Fruit fly (Drosophila melanogaster) whole organism, embryonic: ENCODE data around the gene CG5697.

Experiments used
- Bdp1 ChIP-seq: fragments of 200-800 bp; sonication (Bioruptor generic); optimal IDR thresholded peaks from 3 replicates; lab custom pipeline; 2016; ENCODE audit warnings: missing biosample characterization, missing genetic modification characterization
- Blimp-1 ChIP-seq: fragments of 200-800 bp; sonication (Bioruptor generic); optimal IDR thresholded peaks from 3 replicates; lab custom pipeline; 2018; ENCODE audit warnings: missing biosample characterization, missing genetic modification characterization, mild to moderate bottlenecking, moderate library complexity, missing genetic modification reagents
- CG10462 ChIP-seq: fragments of 200-800 bp; sonication (Bioruptor generic); optimal IDR thresholded peaks from 2 replicates; lab custom pipeline; 2016; ENCODE audit warnings: missing biosample characterization, missing genetic modification characterization
- CG11093 ChIP-seq: fragments of 200-800 bp; sonication (Bioruptor generic); IDR thresholded peaks from 3 replicates; pipeline ENCODE4 v1.3.6; 2022; ENCODE audit warnings: missing biosample characterization, missing genetic modification characterization
- CG11695 ChIP-seq: fragments of 200-800 bp; sonication (Bioruptor generic); IDR thresholded peaks from 3 replicates; pipeline ENCODE4 v1.3.6; 2022; ENCODE audit warnings: missing biosample characterization, missing genetic modification characterization
- CG12659 ChIP-seq: fragments of 200-800 bp; sonication (Bioruptor generic); optimal IDR thresholded peaks from 3 replicates; lab custom pipeline; 2017; ENCODE audit warnings: mild to moderate bottlenecking, missing biosample characterization, missing genetic modification reagents, missing genetic modification characterization
- CG12769 ChIP-seq: fragments of 200-800 bp; sonication (Bioruptor generic); optimal IDR thresholded peaks from 2 replicates; lab custom pipeline; 2019; ENCODE audit warnings: missing biosample characterization, mild to moderate bottlenecking, missing genetic modification characterization, moderate library complexity
- CG13424 ChIP-seq: fragments of 200-800 bp; sonication (Bioruptor generic); optimal IDR thresholded peaks from 2 replicates; lab custom pipeline; 2019; ENCODE audit warnings: missing biosample characterization, mild to moderate bottlenecking, missing genetic modification characterization, moderate library complexity
- CG13775 ChIP-seq: fragments of 200-800 bp; sonication (Bioruptor generic); optimal IDR thresholded peaks from 3 replicates; lab custom pipeline; 2017; ENCODE audit warnings: missing biosample characterization, mild to moderate bottlenecking, missing genetic modification characterization
- CG15269 ChIP-seq: fragments of 200-800 bp; sonication (Bioruptor generic); optimal IDR thresholded peaks from 2 replicates; lab custom pipeline; 2018; ENCODE audit warnings: missing biosample characterization, mild to moderate bottlenecking, missing genetic modification characterization, moderate library complexity
- CG16815 ChIP-seq: fragments of 200-800 bp; sonication (Bioruptor generic); optimal IDR thresholded peaks from 3 replicates; lab custom pipeline; 2017; ENCODE audit warnings: missing biosample characterization, mild to moderate bottlenecking, missing genetic modification characterization
- CG17568 ChIP-seq: fragments of 200-800 bp; sonication (Bioruptor generic); optimal IDR thresholded peaks from 2 replicates; lab custom pipeline; 2018; ENCODE audit warnings: missing biosample characterization, mild to moderate bottlenecking, missing genetic modification characterization, moderate library complexity
- CG17829 ChIP-seq: fragments of 200-800 bp; optimal IDR thresholded peaks from 2 replicates; lab custom pipeline; 2019; ENCODE audit warnings: missing biosample characterization, mild to moderate bottlenecking, missing genetic modification characterization, moderate library complexity
- CG1832 ChIP-seq: fragments of 200-800 bp; sonication (Bioruptor generic); optimal IDR thresholded peaks from 2 replicates; lab custom pipeline; 2017; ENCODE audit warnings: missing biosample characterization, mild to moderate bottlenecking, missing genetic modification characterization, inconsistent platforms
- CG2129 ChIP-seq: fragments of 200-800 bp; sonication (Bioruptor generic); IDR thresholded peaks from 2 replicates; pipeline ENCODE4 v1.3.6; 2022; ENCODE audit warnings: missing biosample characterization, missing genetic modification characterization; ENCODE audit not compliant: partially characterized antibody
- CG3995 ChIP-seq: fragments of 200-800 bp; sonication (Bioruptor generic); optimal IDR thresholded peaks from 3 replicates; lab custom pipeline; 2016; ENCODE audit warnings: missing biosample characterization, missing genetic modification characterization
- CG6272 ChIP-seq: fragments of 200-800 bp; sonication (Bioruptor generic); IDR thresholded peaks from 2 replicates; pipeline ENCODE4 v1.3.6; 2022; ENCODE audit warnings: missing biosample characterization, missing genetic modification characterization
- CG7357 ChIP-seq: fragments of 200-800 bp; sonication (Bioruptor generic); IDR thresholded peaks from 3 replicates; pipeline ENCODE4 v1.3.6; 2022; ENCODE audit warnings: missing biosample characterization, missing genetic modification characterization
- CG7987 ChIP-seq: fragments of 200-800 bp; sonication (Bioruptor generic); optimal IDR thresholded peaks from 2 replicates; lab custom pipeline; 2018; ENCODE audit warnings: missing biosample characterization, mild to moderate bottlenecking, missing genetic modification characterization, moderate library complexity
- CkIIα-i1 ChIP-seq: fragments of 200-800 bp; sonication (Bioruptor generic); IDR thresholded peaks from 2 replicates; pipeline ENCODE4 v1.3.6; 2022; ENCODE audit warnings: missing biosample characterization, missing genetic modification characterization
- Dref ChIP-seq: fragments of 200-800 bp; sonication (Bioruptor generic); IDR thresholded peaks from 2 replicates; pipeline ENCODE4 v1.3.6; 2022; ENCODE audit warnings: missing biosample characterization, missing genetic modification characterization
- Gsc ChIP-seq: fragments of 200-800 bp; sonication (Bioruptor generic); IDR thresholded peaks from 2 replicates; pipeline ENCODE4 v1.3.6; 2022; ENCODE audit warnings: missing biosample characterization, missing genetic modification characterization
- Hr51 ChIP-seq, 2 experiments: fragments of 200-800 bp; sonication (Bioruptor generic); optimal IDR thresholded peaks; 2 replicates in 1 of 2; 3 replicates in 1 of 2; lab custom pipeline; 2016 to 2018; ENCODE audit warnings: missing biosample characterization in 2 of 2, missing genetic modification characterization in 2 of 2, mild to moderate bottlenecking in 1 of 2, moderate library complexity in 1 of 2
- Jarid2 ChIP-seq: fragments of 200-800 bp; sonication (Bioruptor generic); optimal IDR thresholded peaks from 3 replicates; lab custom pipeline; 2017; ENCODE audit warnings: mild to moderate bottlenecking, missing biosample characterization, missing genetic modification reagents, missing genetic modification characterization
- Lhr ChIP-seq: fragments of 200-800 bp; sonication (Bioruptor generic); optimal IDR thresholded peaks from 3 replicates; lab custom pipeline; 2017; ENCODE audit warnings: mild to moderate bottlenecking, missing biosample characterization, missing genetic modification reagents, missing genetic modification characterization
- NFAT ChIP-seq: fragments of 200-800 bp; sonication (Bioruptor generic); IDR thresholded peaks from 2 replicates; pipeline ENCODE4 v1.3.6; 2022; ENCODE audit warnings: missing biosample characterization, missing genetic modification characterization
- PHDP ChIP-seq: fragments of 200-800 bp; sonication (Bioruptor generic); optimal IDR thresholded peaks from 3 replicates; lab custom pipeline; 2018; ENCODE audit warnings: missing biosample characterization, mild to moderate bottlenecking, missing genetic modification characterization, moderate library complexity
- Pdp1 ChIP-seq, 2 experiments: fragments of 200-800 bp; sonication (Bioruptor generic); optimal IDR thresholded peaks; 3 replicates each; lab custom pipeline; 2016; ENCODE audit warnings: missing biosample characterization in 2 of 2, missing genetic modification characterization in 2 of 2, mild to moderate bottlenecking in 1 of 2, moderate library complexity in 1 of 2
- Ptx1 ChIP-seq: fragments of 200-800 bp; sonication (Bioruptor generic); IDR thresholded peaks from 2 replicates; pipeline ENCODE4 v1.3.6; 2022; ENCODE audit warnings: missing biosample characterization, missing genetic modification characterization
- TFAM ChIP-seq: fragments of 200-800 bp; sonication (Bioruptor generic); optimal IDR thresholded peaks from 2 replicates; lab custom pipeline; 2017; ENCODE audit warnings: missing biosample characterization, missing genetic modification characterization, inconsistent platforms
- Taf1 ChIP-seq: fragments of 200-800 bp; sonication (Bioruptor generic); IDR thresholded peaks from 2 replicates; pipeline ENCODE4 v1.3.6; 2022; ENCODE audit warnings: missing biosample characterization, missing genetic modification characterization
- Tbp ChIP-seq: fragments of >200 bp; optimal IDR thresholded peaks from 2 replicates; lab custom pipeline; 2018; ENCODE audit warnings: missing biosample characterization, missing genetic modification characterization
- ac ChIP-seq: fragments of 200-800 bp; sonication (Bioruptor generic); optimal IDR thresholded peaks from 3 replicates; lab custom pipeline; 2017; ENCODE audit warnings: missing biosample characterization, mild to moderate bottlenecking, missing genetic modification characterization
- ap ChIP-seq: fragments of 200-800 bp; sonication (Bioruptor generic); IDR thresholded peaks from 2 replicates; pipeline ENCODE4 v1.3.6; 2022; ENCODE audit warnings: missing biosample characterization, missing genetic modification characterization
- ato ChIP-seq: fragments of 200-800 bp; sonication (Bioruptor generic); IDR thresholded peaks from 2 replicates; pipeline ENCODE4 v1.3.6; 2022; ENCODE audit warnings: missing biosample characterization, missing genetic modification characterization; ENCODE audit not compliant: partially characterized antibody
- bbx ChIP-seq: fragments of 200-800 bp; sonication (Bioruptor generic); IDR thresholded peaks from 2 replicates; pipeline ENCODE4 v1.3.6; 2022; ENCODE audit warnings: missing biosample characterization, missing genetic modification characterization; ENCODE audit not compliant: partially characterized antibody
- caup ChIP-seq: fragments of 200-800 bp; sonication (Bioruptor generic); optimal IDR thresholded peaks from 3 replicates; lab custom pipeline; 2017; ENCODE audit warnings: missing biosample characterization, mild to moderate bottlenecking, missing genetic modification characterization, moderate library complexity; ENCODE audit not compliant: severe bottlenecking
- ewg ChIP-seq: fragments of 200-800 bp; sonication (Bioruptor generic); optimal IDR thresholded peaks from 3 replicates; lab custom pipeline; 2017; ENCODE audit warnings: mild to moderate bottlenecking, missing biosample characterization, missing genetic modification reagents, missing genetic modification characterization
- gfzf ChIP-seq: fragments of 200-800 bp; sonication (Bioruptor generic); optimal IDR thresholded peaks from 2 replicates; lab custom pipeline; 2016; ENCODE audit warnings: missing biosample characterization, mild to moderate bottlenecking, missing genetic modification characterization, moderate library complexity
- ken ChIP-seq: fragments of 200-800 bp; sonication (Bioruptor generic); IDR thresholded peaks from 3 replicates; pipeline ENCODE4 v1.3.6; 2022; ENCODE audit warnings: missing biosample characterization, missing genetic modification characterization
- knrl ChIP-seq: fragments of 200-800 bp; sonication (Bioruptor generic); IDR thresholded peaks from 3 replicates; pipeline ENCODE4 v1.3.6; 2022; ENCODE audit warnings: missing biosample characterization, missing genetic modification characterization; ENCODE audit not compliant: partially characterized antibody
- mirr ChIP-seq: fragments of 200-800 bp; sonication (Bioruptor generic); optimal IDR thresholded peaks from 3 replicates; lab custom pipeline; 2018; ENCODE audit warnings: missing biosample characterization, mild to moderate bottlenecking, missing genetic modification characterization
- otp ChIP-seq: fragments of 200-800 bp; sonication (Bioruptor generic); IDR thresholded peaks from 3 replicates; pipeline ENCODE4, ENCODE4 v1.3.6; 2022; ENCODE audit warnings: missing biosample characterization, missing genetic modification characterization
- pb ChIP-seq: fragments of 200-800 bp; sonication (Bioruptor generic); optimal IDR thresholded peaks from 3 replicates; lab custom pipeline; 2016; ENCODE audit warnings: missing biosample characterization, missing genetic modification characterization
- pita ChIP-seq: fragments of 200-800 bp; sonication (Bioruptor generic); optimal IDR thresholded peaks from 2 replicates; lab custom pipeline; 2017; ENCODE audit warnings: missing biosample characterization, mild to moderate bottlenecking, missing genetic modification characterization
- sens ChIP-seq: fragments of 200-800 bp; sonication (Bioruptor generic); peaks from one replicate; lab custom pipeline; 2016; ENCODE audit warnings: missing biosample characterization, missing genetic modification characterization
- so ChIP-seq: fragments of 200-800 bp; sonication (Bioruptor generic); IDR thresholded peaks from 3 replicates; pipeline ENCODE4 v1.3.6; 2022; ENCODE audit warnings: missing biosample characterization, missing genetic modification characterization
- usp ChIP-seq: fragments of >200 bp; optimal IDR thresholded peaks from 2 replicates; lab custom pipeline; 2017; ENCODE audit warnings: missing biosample characterization, missing genetic modification characterization

Gene CG5697

DNA sequence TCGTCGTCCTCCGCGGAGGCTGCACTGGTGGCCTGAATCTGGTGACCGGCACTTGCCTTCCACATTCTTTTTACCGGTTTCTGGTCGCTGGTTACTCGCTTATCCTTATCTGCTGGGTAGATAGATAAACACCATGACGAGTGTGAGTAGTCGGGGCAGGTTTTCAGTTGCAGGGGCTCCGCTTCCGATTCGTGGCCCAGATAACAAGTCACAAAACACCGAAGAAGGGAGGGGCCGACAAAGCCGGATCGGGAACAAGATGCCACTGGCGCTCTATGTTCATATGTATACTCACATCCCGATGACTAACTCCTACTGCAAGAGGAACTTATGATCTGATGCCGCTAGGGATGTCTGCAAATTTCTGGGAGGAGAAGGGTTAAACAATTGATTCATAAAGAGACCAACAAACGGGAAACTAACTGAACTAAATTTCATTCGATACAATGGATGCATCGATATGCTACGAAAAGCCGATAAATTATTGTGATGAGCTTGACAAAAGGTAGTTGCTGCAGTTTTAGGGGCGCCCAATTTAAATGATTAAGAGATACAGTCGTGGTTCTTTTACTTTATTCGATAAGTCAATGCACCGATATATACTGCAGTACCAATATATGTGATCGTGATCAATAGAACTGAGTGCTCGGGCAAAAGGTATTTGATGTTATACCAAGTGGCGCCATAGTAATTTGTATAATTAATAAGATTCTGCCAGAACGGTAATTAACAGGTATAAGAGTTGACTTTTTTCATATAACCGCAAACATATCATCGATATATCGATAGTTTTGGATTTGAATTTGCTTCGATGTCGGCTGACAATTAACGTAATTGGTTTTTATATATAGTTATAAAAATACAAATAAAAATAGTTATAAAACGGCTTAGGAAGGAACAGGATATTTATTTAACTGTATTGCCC, 48.5 kb downstream of the CG5697 start, which contains the start of gene Cortactin (continued):
- no peak for TF ChIP-seq usp (GFP tag; lab: Kevin White, UChicago)
- TF ChIP-seq Ptx1 (GFP tag; lab: Robert Waterston, UW) = no peak
- no peak for TF ChIP-seq CG10462 (GFP tag; lab: Kevin White, UChicago)
- TF ChIP-seq ewg (GFP tag; lab: Kevin White, UChicago) = no peak
- TF ChIP-seq pb (GFP tag; lab: Kevin White, UChicago) = no peak
- TF ChIP-seq Pdp1 (GFP tag; optimal IDR thresholded peaks at IDR 0.05; lab: Kevin White, UChicago) = peak in 1 of 2 experiments; percentile 85
- TF ChIP-seq bbx = peak; percentile 93
- TF ChIP-seq NFAT (GFP tag; lab: Robert Waterston, UW) = peak; percentile 40; the same call in 1 of the 2 replicates
- no peak for TF ChIP-seq CG7357 (GFP tag; lab: Robert Waterston, UW)
- peak; percentile 45 for TF ChIP-seq CG12769 (tag; lab: Kevin White, UChicago)
- no peak for TF ChIP-seq CG13775 (GFP tag; lab: Kevin White, UChicago)
- TF ChIP-seq TFAM (GFP tag; lab: Kevin White, UChicago) = no peak
- 0 out of 3 replicates have a peak, but pooled peaks have one; percentile 41 for TF ChIP-seq otp (GFP tag; lab: Robert Waterston, UW)
- no peak for TF ChIP-seq ac
- TF ChIP-seq CG13424 (tag; lab: Kevin White, UChicago) = no peak
- no peak for TF ChIP-seq CkIIα-i1 (GFP tag; lab: Robert Waterston, UW)
- no peak for TF ChIP-seq CG7987 (GFP tag; lab: Kevin White, UChicago)
- TF ChIP-seq knrl (GFP tag; lab: Robert Waterston, UW) = peak; percentile 83
- TF ChIP-seq Blimp-1 (GFP tag; lab: Kevin White, UChicago) = no peak
- TF ChIP-seq sens (GFP tag; lab: Kevin White, UChicago) = peak; percentile 68
- peak; percentile 9 for TF ChIP-seq mirr
- TF ChIP-seq CG3995 (GFP tag; lab: Kevin White, UChicago) = peak; percentile 90
- no peak for TF ChIP-seq CG11093
- peak; percentile 63 for TF ChIP-seq gfzf (GFP tag; lab: Kevin White, UChicago)
- no peak for TF ChIP-seq CG16815 (GFP tag; lab: Kevin White, UChicago)
- TF ChIP-seq CG6272 = 0 out of 2 replicates have a peak, but pooled peaks have one; percentile 14
- peak; percentile 62 for TF ChIP-seq CG12659 (GFP tag; lab: Kevin White, UChicago)
- no peak for TF ChIP-seq pita (GFP tag; lab: Kevin White, UChicago)
- peak; percentile 91 for TF ChIP-seq CG2129
- TF ChIP-seq CG17568 (GFP tag; lab: Kevin White, UChicago) = no peak
- no peak for TF ChIP-seq CG1832 (GFP tag; lab: Kevin White, UChicago)
- TF ChIP-seq CG11695 (GFP tag; lab: Robert Waterston, UW) = no peak
- TF ChIP-seq Gsc (GFP tag; lab: Robert Waterston, UW) = no peak
- peak; percentile 10 for TF ChIP-seq CG17829 (tag; lab: Kevin White, UChicago)
- no peak for TF ChIP-seq caup (GFP tag; lab: Kevin White, UChicago)
- TF ChIP-seq so (GFP tag; lab: Robert Waterston, UW) = no peak
- TF ChIP-seq Taf1 (GFP tag; lab: Robert Waterston, UW) = no peak
- no peak for TF ChIP-seq Hr51 (GFP tag; optimal IDR thresholded peaks at IDR 0.05; lab: Kevin White, UChicago)
- peak; percentile 90 for TF ChIP-seq ato (GFP tag; lab: Robert Waterston, UW)
- TF ChIP-seq ken (GFP tag; lab: Robert Waterston, UW) = no peak
- TF ChIP-seq Lhr = peak; percentile 9
- TF ChIP-seq Bdp1 (GFP tag; lab: Kevin White, UChicago) = no peak
- TF ChIP-seq Tbp (GFP tag; lab: Kevin White, UChicago) = no peak
- no peak for TF ChIP-seq ap (GFP tag; lab: Robert Waterston, UW)
- TF ChIP-seq Dref = peak; percentile 100
- TF ChIP-seq CG15269 (tag; lab: Kevin White, UChicago) = no peak
- no peak for TF ChIP-seq PHDP (tag; lab: Kevin White, UChicago)
- no peak for TF ChIP-seq Jarid2 (GFP tag; lab: Kevin White, UChicago)
